Fruit fly (Drosophila melanogaster): ENCODE results near the gene CG9691.

The CG9691 gene

DNA sequence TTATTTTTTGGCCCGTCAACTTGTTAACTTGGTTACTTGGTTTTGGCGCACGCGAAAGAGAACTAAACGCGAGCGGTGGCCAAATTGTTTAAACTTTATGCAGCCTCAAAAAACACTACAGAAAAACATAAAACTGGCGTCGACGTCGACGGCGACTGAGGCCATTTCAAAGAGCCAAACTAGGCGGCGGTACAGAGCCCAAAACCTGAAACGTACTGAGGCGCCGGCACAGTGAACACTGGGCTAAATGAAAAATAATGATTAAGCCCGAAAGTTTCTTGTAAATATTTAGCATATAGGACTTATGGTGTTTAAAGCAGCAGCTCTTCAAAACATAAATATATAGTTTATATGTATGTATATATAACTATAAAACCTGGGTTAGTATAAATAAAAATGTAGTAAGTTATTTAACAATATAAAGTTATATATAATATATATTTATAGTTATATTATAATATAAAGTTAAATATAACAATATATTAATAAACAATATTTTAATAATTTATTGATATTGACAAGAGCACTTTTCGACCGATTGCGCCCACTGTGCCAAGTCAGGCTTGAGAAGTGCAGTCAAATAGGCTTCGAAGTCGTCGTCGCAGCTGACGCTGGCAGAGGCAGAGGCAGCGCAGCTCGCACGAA lies 15.4 kb downstream of the CG9691 start, which contains the start of gene CG15249:
TSS of gene CG15249 (minus strand) at position 51 of the 645 bp plus-strand sequence.
- TF ChIP-seq noc (tag; optimal IDR thresholded peaks at IDR 0.05), result no peak

DNA sequence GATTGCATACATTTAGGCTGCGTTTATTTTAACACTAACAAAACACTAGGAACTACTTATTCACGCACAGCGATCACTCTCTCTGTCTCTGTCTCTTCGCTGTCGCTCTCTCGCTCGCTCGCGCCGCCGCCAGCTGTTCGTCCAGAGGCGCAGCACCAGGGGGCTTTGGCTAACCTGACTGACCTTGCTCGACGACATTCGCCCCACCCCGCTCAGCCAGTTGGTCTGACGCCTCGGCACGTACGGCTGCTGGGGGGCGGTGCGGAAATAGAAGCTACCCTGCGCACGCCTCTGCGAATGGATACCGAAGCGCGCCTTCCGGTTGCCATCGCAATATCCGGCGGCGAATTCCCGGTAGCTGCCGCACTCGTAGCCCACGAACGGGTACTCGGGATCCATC lies 25.1 kb downstream of the CG9691 start:
- TF ChIP-seq noc (tag; optimal IDR thresholded peaks at IDR 0.05), result no peak

DNA sequence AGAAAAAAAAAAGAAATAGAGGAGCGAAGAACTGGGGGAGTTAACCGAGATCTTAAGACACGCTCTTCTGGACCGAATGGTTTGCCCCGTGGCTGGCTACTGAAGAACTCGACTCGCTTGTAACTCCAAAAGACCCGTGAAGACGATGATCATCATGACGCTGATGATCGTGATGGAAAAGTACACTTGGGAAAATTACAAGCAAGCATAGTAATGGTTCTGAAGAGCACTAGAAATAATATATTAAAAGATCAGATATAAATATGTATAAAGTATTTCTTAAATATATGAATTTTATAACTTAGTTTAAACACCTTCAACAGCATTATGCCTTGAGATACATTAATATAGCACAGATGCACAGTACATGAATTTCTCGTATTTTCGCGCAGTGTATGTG lies 26.8 kb downstream of the CG9691 start, which contains the start of gene CG1986:
TSS of gene CG1986 (minus strand) at position 101 of the 400 bp plus-strand sequence.
- TF ChIP-seq noc (tag; optimal IDR thresholded peaks at IDR 0.05), result no peak

DNA sequence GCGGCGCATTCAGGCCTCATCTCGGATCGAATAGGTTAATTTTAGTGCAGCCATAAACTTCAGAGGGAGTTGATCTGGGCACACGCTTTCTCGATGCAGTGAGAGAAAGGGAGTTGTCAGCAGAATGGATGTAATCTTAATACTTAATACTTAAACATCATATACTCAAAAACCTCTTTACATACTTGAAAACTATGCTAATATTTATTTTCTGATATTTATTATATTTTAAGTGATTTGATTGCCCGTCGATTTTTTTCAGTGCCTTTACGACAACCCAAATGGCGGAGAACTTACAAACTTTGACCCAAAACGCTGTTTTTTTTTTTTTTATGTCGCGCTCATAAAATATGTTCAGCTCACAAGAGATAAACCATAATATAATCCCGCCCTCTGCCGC lies 27.5 kb downstream of the CG9691 start:
- no peak for TF ChIP-seq noc (tag; optimal IDR thresholded peaks at IDR 0.05)

dm6 chrX:9930882-9931281 lies 46.6 kb downstream of the CG9691 start, which contains the start of gene Idgf4:
Idgf4 (minus strand) TSS chrX:9930948.
- peak; percentile 10 for TF ChIP-seq noc (tag; optimal IDR thresholded peaks at IDR 0.05)

dm6 chrX:9932296-9932892 lies 48.2 kb downstream of the CG9691 start:
- TF ChIP-seq noc (tag; optimal IDR thresholded peaks at IDR 0.05), result no peak
